Worm (Caenorhabditis elegans) whole organism, late embryonic: Measurements from ENCODE around the gene K02D3.2.

ENCODE experiments used
- T23F11.4 ChIP-seq: fragments of 200-800 bp; sonication (Bioruptor generic); optimal IDR thresholded peaks from 2 replicates; lab custom pipeline; 2018; ENCODE audit warnings: mild to moderate bottlenecking, missing genetic modification characterization, missing compliant biosample characterization
- ama-1 ChIP-seq: fragments of 150-350 bp; optimal IDR thresholded peaks from 2 replicates; lab custom pipeline; 2014
- dmd-4 ChIP-seq: sonication (generic microtip); optimal IDR thresholded peaks from 2 replicates; lab custom pipeline; 2016; ENCODE audit warnings: borderline replicate concordance, missing genetic modification characterization, missing compliant biosample characterization
- fkh-10 ChIP-seq: fragments of 150-350 bp; optimal IDR thresholded peaks from 2 replicates; lab custom pipeline; 2014; ENCODE audit warnings: missing biosample characterization, missing genetic modification reagents, missing genetic modification characterization
- madf-2 ChIP-seq: sonication (generic microtip); optimal IDR thresholded peaks from 2 replicates; lab custom pipeline; 2017; ENCODE audit warnings: missing genetic modification characterization, missing compliant biosample characterization
- nhr-11 ChIP-seq: fragments of 150-350 bp; optimal IDR thresholded peaks from 2 replicates; lab custom pipeline; 2014; ENCODE audit warnings: missing biosample characterization, missing genetic modification characterization
- pha-2 ChIP-seq: sonication (generic microtip); optimal IDR thresholded peaks from 2 replicates; lab custom pipeline; 2017; ENCODE audit warnings: mild to moderate bottlenecking, missing genetic modification characterization, missing compliant biosample characterization
- tbx-2 ChIP-seq: sonication (generic microtip); optimal IDR thresholded peaks from 2 replicates; lab custom pipeline; 2016; ENCODE audit warnings: missing genetic modification characterization, missing compliant biosample characterization

- no peak for TF ChIP-seq nhr-11 (tag; lab: Kevin White, UChicago)
- TF ChIP-seq madf-2 (tag; lab: Kevin White, UChicago): no peak
- TF ChIP-seq ama-1: no peak
- no peak for TF ChIP-seq pha-2 (tag; lab: Kevin White, UChicago)
- TF ChIP-seq dmd-4 (tag; lab: Kevin White, UChicago): no peak
- TF ChIP-seq T23F11.4 (GFP tag; lab: Kevin White, UChicago): no peak
- no peak for TF ChIP-seq tbx-2
- no peak for TF ChIP-seq fkh-10
These were observed 14.5 kb upstream of the K02D3.2 start for ce11 chrX:13726285-13726684.
